Fruit fly (Drosophila melanogaster) whole organism, embryonic: ENCODE results near the gene pan.

ENCODE experiments used
- Asciz ChIP-seq: fragments of 200-800 bp; sonication (Bioruptor generic); optimal IDR thresholded peaks from 2 replicates; lab custom pipeline; 2017; ENCODE audit warnings: missing biosample characterization, mild to moderate bottlenecking, missing genetic modification characterization, missing genetic modification reagents
- BEAF-32 ChIP-seq: fragments of 200-800 bp; sonication (Bioruptor generic); optimal IDR thresholded peaks from 3 replicates; lab custom pipeline; 2017; ENCODE audit warnings: missing biosample characterization, missing genetic modification characterization, mild to moderate bottlenecking, moderate library complexity, missing genetic modification reagents
- Blimp-1 ChIP-seq: fragments of 200-800 bp; sonication (Bioruptor generic); optimal IDR thresholded peaks from 3 replicates; lab custom pipeline; 2018; ENCODE audit warnings: missing biosample characterization, missing genetic modification characterization, mild to moderate bottlenecking, moderate library complexity, missing genetic modification reagents
- CG1024 ChIP-seq: fragments of 200-800 bp; sonication (Bioruptor generic); IDR thresholded peaks from 2 replicates; pipeline ENCODE4 v1.3.6; 2022; ENCODE audit warnings: missing biosample characterization, missing genetic modification characterization
- CG12744 ChIP-seq: fragments of 200-800 bp; sonication (Bioruptor generic); optimal IDR thresholded peaks from 2 replicates; lab custom pipeline; 2016; ENCODE audit warnings: missing biosample characterization, missing genetic modification characterization
- CG17186 ChIP-seq: fragments of 200-800 bp; sonication (Bioruptor generic); optimal IDR thresholded peaks from 3 replicates; lab custom pipeline; 2017; ENCODE audit warnings: missing biosample characterization, missing genetic modification reagents, missing genetic modification characterization
- CG17612 ChIP-seq: fragments of 200-800 bp; sonication (Bioruptor generic); IDR thresholded peaks from 2 replicates; pipeline ENCODE4 v1.3.6; 2022; ENCODE audit warnings: missing biosample characterization, missing genetic modification characterization
- CG2116 ChIP-seq: fragments of 200-800 bp; sonication (Bioruptor generic); optimal IDR thresholded peaks from 3 replicates; lab custom pipeline; 2018; ENCODE audit warnings: missing biosample characterization, mild to moderate bottlenecking, missing genetic modification characterization
- CG42726 ChIP-seq: fragments of 200-800 bp; sonication (Bioruptor generic); IDR thresholded peaks from 2 replicates; pipeline ENCODE4 v1.3.6; 2022; ENCODE audit warnings: missing biosample characterization, missing genetic modification characterization; ENCODE audit not compliant: partially characterized antibody
- CG4424 ChIP-seq: fragments of 200-800 bp; sonication (Bioruptor generic); optimal IDR thresholded peaks from 3 replicates; lab custom pipeline; 2016; ENCODE audit warnings: missing biosample characterization, missing genetic modification characterization
- CG6254 ChIP-seq: fragments of 200-800 bp; sonication (Bioruptor generic); optimal IDR thresholded peaks from 3 replicates; lab custom pipeline; 2017; ENCODE audit warnings: mild to moderate bottlenecking, missing biosample characterization, missing genetic modification reagents, missing genetic modification characterization
- CG6654 ChIP-seq: fragments of 200-800 bp; sonication (Bioruptor generic); optimal IDR thresholded peaks from 2 replicates; lab custom pipeline; 2017; ENCODE audit warnings: missing biosample characterization, mild to moderate bottlenecking, missing genetic modification characterization
- CG6765 ChIP-seq: fragments of 200-800 bp; sonication (Bioruptor generic); optimal IDR thresholded peaks from 3 replicates; lab custom pipeline; 2017; ENCODE audit warnings: missing biosample characterization, mild to moderate bottlenecking, missing genetic modification characterization
- CG8290 ChIP-seq, 3 experiments: fragments of 200-800 bp; sonication (Bioruptor generic); optimal IDR thresholded peaks; 2 replicates each; lab custom pipeline; 2016 to 2019; ENCODE audit warnings: missing biosample characterization in 3 of 3, missing genetic modification characterization in 3 of 3, mild to moderate bottlenecking in 2 of 3, moderate library complexity in 1 of 3
- Dref ChIP-seq: fragments of 200-800 bp; sonication (Bioruptor generic); IDR thresholded peaks from 2 replicates; pipeline ENCODE4 v1.3.6; 2022; ENCODE audit warnings: missing biosample characterization, missing genetic modification characterization
- Drgx ChIP-seq: fragments of 200-800 bp; sonication (Bioruptor generic); IDR thresholded peaks from 2 replicates; pipeline ENCODE4 v1.3.6; 2022; ENCODE audit warnings: missing biosample characterization, missing genetic modification characterization
- Ets97D ChIP-seq: fragments of 200-800 bp; sonication (Bioruptor generic); optimal IDR thresholded peaks from 3 replicates; lab custom pipeline; 2016; ENCODE audit warnings: missing biosample characterization, missing genetic modification characterization
- HmgD ChIP-seq: fragments of 200-800 bp; sonication (Bioruptor generic); optimal IDR thresholded peaks from 3 replicates; lab custom pipeline; 2016; ENCODE audit warnings: missing biosample characterization, missing genetic modification characterization
- Jarid2 ChIP-seq: fragments of 200-800 bp; sonication (Bioruptor generic); optimal IDR thresholded peaks from 3 replicates; lab custom pipeline; 2017; ENCODE audit warnings: mild to moderate bottlenecking, missing biosample characterization, missing genetic modification reagents, missing genetic modification characterization
- Med ChIP-seq: fragments of 200-800 bp; sonication (Bioruptor generic); peaks from one replicate; lab custom pipeline; 2016; ENCODE audit warnings: missing biosample characterization, missing genetic modification characterization, mild to moderate bottlenecking, inconsistent platforms, moderate library complexity
- Mrtf ChIP-seq: fragments of 200-800 bp; sonication (Bioruptor generic); IDR thresholded peaks from 3 replicates; pipeline ENCODE4 v1.3.6; 2022; ENCODE audit warnings: missing biosample characterization, missing genetic modification characterization
- Myb ChIP-seq: fragments of 200-800 bp; sonication (Bioruptor generic); optimal IDR thresholded peaks from 2 replicates; lab custom pipeline; 2016; ENCODE audit warnings: missing biosample characterization, missing genetic modification characterization
- NC2β ChIP-seq: fragments of 200-800 bp; sonication (Bioruptor generic); optimal IDR thresholded peaks from 2 replicates; lab custom pipeline; 2016; ENCODE audit warnings: missing biosample characterization, missing genetic modification characterization
- Pdp1 ChIP-seq, 2 experiments: fragments of 200-800 bp; sonication (Bioruptor generic); optimal IDR thresholded peaks; 3 replicates each; lab custom pipeline; 2016; ENCODE audit warnings: missing biosample characterization in 2 of 2, missing genetic modification characterization in 2 of 2, mild to moderate bottlenecking in 1 of 2, moderate library complexity in 1 of 2
- Sry-δ ChIP-seq: fragments of 200-800 bp; sonication (Bioruptor generic); optimal IDR thresholded peaks from 2 replicates; lab custom pipeline; 2016; ENCODE audit warnings: missing biosample characterization, missing genetic modification characterization
- Ssrp ChIP-seq: fragments of 200-800 bp; sonication (Bioruptor generic); optimal IDR thresholded peaks from 2 replicates; lab custom pipeline; 2018; ENCODE audit warnings: missing biosample characterization, mild to moderate bottlenecking, missing genetic modification characterization, moderate library complexity
- amos ChIP-seq: fragments of 200-800 bp; sonication (Bioruptor generic); IDR thresholded peaks from 2 replicates; pipeline ENCODE4 v1.3.6; 2022; ENCODE audit warnings: missing biosample characterization, missing genetic modification characterization; ENCODE audit not compliant: partially characterized antibody
- aop ChIP-seq: fragments of 200-800 bp; sonication (Bioruptor generic); IDR thresholded peaks from 2 replicates; pipeline ENCODE4 v1.3.6; 2022; ENCODE audit warnings: missing biosample characterization, missing genetic modification characterization
- az2 ChIP-seq: fragments of 200-800 bp; sonication (Bioruptor generic); optimal IDR thresholded peaks from 3 replicates; lab custom pipeline; 2016; ENCODE audit warnings: missing biosample characterization, missing genetic modification characterization
- bsh ChIP-seq, 2 experiments: fragments of 200-800 bp; sonication (Bioruptor generic); optimal IDR thresholded peaks; 2 replicates each; lab custom pipeline; 2017 to 2018; ENCODE audit warnings: mild to moderate bottlenecking in 2 of 2, missing biosample characterization in 2 of 2, missing genetic modification characterization in 2 of 2, moderate library complexity in 1 of 2
- cg ChIP-seq: fragments of 200-800 bp; sonication (Bioruptor generic); optimal IDR thresholded peaks from 3 replicates; lab custom pipeline; 2019; ENCODE audit warnings: missing biosample characterization, mild to moderate bottlenecking, missing genetic modification characterization, moderate library complexity
- chm ChIP-seq: fragments of 200-800 bp; sonication (Bioruptor generic); IDR thresholded peaks from 2 replicates; pipeline ENCODE4 v1.3.6; 2022; ENCODE audit warnings: missing biosample characterization, missing genetic modification characterization
- cwo ChIP-seq: fragments of 200-800 bp; sonication (Bioruptor generic); optimal IDR thresholded peaks from 3 replicates; lab custom pipeline; 2017; ENCODE audit warnings: missing biosample characterization, missing genetic modification characterization, mild to moderate bottlenecking, moderate library complexity, missing genetic modification reagents
- dysf ChIP-seq: fragments of 200-800 bp; sonication (Bioruptor generic); IDR thresholded peaks from 3 replicates; pipeline ENCODE4 v1.3.6; 2022; ENCODE audit warnings: missing biosample characterization, missing genetic modification characterization
- exex ChIP-seq: fragments of 200-800 bp; sonication (Bioruptor generic); optimal IDR thresholded peaks from 4 replicates; lab custom pipeline; 2018; ENCODE audit warnings: missing biosample characterization, mild to moderate bottlenecking, missing genetic modification characterization, moderate library complexity
- fd64A ChIP-seq: fragments of 200-800 bp; sonication (Bioruptor generic); optimal IDR thresholded peaks from 3 replicates; lab custom pipeline; 2018; ENCODE audit warnings: missing biosample characterization, mild to moderate bottlenecking, missing genetic modification characterization
- gcm2 ChIP-seq: fragments of 200-800 bp; sonication (Bioruptor generic); optimal IDR thresholded peaks from 2 replicates; lab custom pipeline; 2016; ENCODE audit warnings: missing biosample characterization, missing genetic modification characterization
- nau ChIP-seq: fragments of 200-800 bp; sonication (Bioruptor generic); optimal IDR thresholded peaks from 3 replicates; lab custom pipeline; 2017; ENCODE audit warnings: missing biosample characterization, mild to moderate bottlenecking, missing genetic modification characterization, missing genetic modification reagents
- nmo ChIP-seq: fragments of 200-800 bp; sonication (Bioruptor generic); optimal IDR thresholded peaks from 2 replicates; lab custom pipeline; 2018; ENCODE audit warnings: missing biosample characterization, mild to moderate bottlenecking, missing genetic modification characterization, moderate library complexity
- pan ChIP-seq, 4 experiments: fragments of >200 bp in 3 of 4; fragments of 200-800 bp in 1 of 4; sonication (Bioruptor generic) in 1 of 4; optimal IDR thresholded peaks in 3 of 4; IDR thresholded peaks in 1 of 4; 2 replicates each; pipeline versions ENCODE4 v1.3.6 to Lab custom; 2017 to 2022; ENCODE audit warnings: missing biosample characterization in 2 of 4, missing genetic modification characterization in 2 of 4, mixed read lengths in 1 of 4
- pum ChIP-seq: fragments of 200-800 bp; sonication (Bioruptor generic); optimal IDR thresholded peaks from 2 replicates; lab custom pipeline; 2016; ENCODE audit warnings: missing biosample characterization, missing genetic modification characterization
- shn ChIP-seq: fragments of 200-800 bp; sonication (Bioruptor generic); optimal IDR thresholded peaks from 3 replicates; lab custom pipeline; 2016; ENCODE audit warnings: missing biosample characterization, missing genetic modification characterization
- ssp ChIP-seq: fragments of 200-800 bp; sonication (Bioruptor generic); IDR thresholded peaks from 2 replicates; pipeline ENCODE4 v1.3.6; 2022; ENCODE audit warnings: missing biosample characterization, missing genetic modification characterization
- stc ChIP-seq: fragments of 200-800 bp; sonication (Bioruptor generic); IDR thresholded peaks from 2 replicates; pipeline ENCODE4 v1.3.6; 2022; ENCODE audit warnings: missing biosample characterization, missing genetic modification characterization
- tap ChIP-seq: fragments of 200-800 bp; optimal IDR thresholded peaks from 3 replicates; lab custom pipeline; 2019; ENCODE audit warnings: missing biosample characterization, mild to moderate bottlenecking, missing genetic modification characterization, moderate library complexity
- unc-4 ChIP-seq: fragments of 200-800 bp; sonication (Bioruptor generic); IDR thresholded peaks from 2 replicates; pipeline ENCODE4 v1.3.6; 2022; ENCODE audit warnings: missing biosample characterization, missing genetic modification characterization; ENCODE audit not compliant: partially characterized antibody
- usp ChIP-seq: fragments of >200 bp; optimal IDR thresholded peaks from 2 replicates; lab custom pipeline; 2017; ENCODE audit warnings: missing biosample characterization, missing genetic modification characterization
- vfl ChIP-seq: fragments of 200-800 bp; sonication (Bioruptor generic); optimal IDR thresholded peaks from 2 replicates; lab custom pipeline; 2016; ENCODE audit warnings: missing biosample characterization, missing genetic modification characterization

pan gene

dm6 chr4:68949-69742 lies at the start of gene pan (continued):
- TF ChIP-seq tap (peak; percentile 0), Drgx (GFP tag; lab: Robert Waterston, UW) (no peak), chm (GFP tag; lab: Robert Waterston, UW) (no peak), CG2116 (GFP tag; lab: Kevin White, UChicago) (peak; percentile 88), CG8290 (GFP tag; optimal IDR thresholded peaks at IDR 0.05; lab: Kevin White, UChicago) (no peak), CG8290 (tag; optimal IDR thresholded peaks at IDR 0.05; lab: Kevin White, UChicago) (peak in 1 of 2 experiments; percentile 40), Med (GFP tag; lab: Kevin White, UChicago) (peak; percentile 17), fd64A (GFP tag; lab: Kevin White, UChicago) (no peak), Mrtf (GFP tag; lab: Robert Waterston, UW) (no peak), CG42726 (GFP tag; lab: Robert Waterston, UW) (no peak; the same call in 1 of the 2 replicates), CG6254 (GFP tag; lab: Kevin White, UChicago) (no peak), Ssrp (no peak), BEAF-32 (GFP tag; lab: Kevin White, UChicago) (peak; percentile 78), CG6654 (GFP tag; lab: Kevin White, UChicago) (no peak), unc-4 (GFP tag; lab: Robert Waterston, UW) (peak; percentile 82), Myb (peak; percentile 30), CG6765 (GFP tag; lab: Kevin White, UChicago) (peak; percentile 27), Sry-δ (GFP tag; lab: Kevin White, UChicago) (peak; percentile 90), CG4424 (peak; percentile 22), Pdp1 (GFP tag; optimal IDR thresholded peaks at IDR 0.05; lab: Kevin White, UChicago) (peak in 1 of 2 experiments; percentile 66), shn (GFP tag; lab: Kevin White, UChicago) (no peak), aop (no peak), pan (optimal IDR thresholded peaks at IDR 0.05; lab: Kevin White, UChicago) (no peak), pan (GFP tag; optimal IDR thresholded peaks at IDR 0.05 in 1 of 2, IDR thresholded peaks at IDR 0.05 in 1 of 2) (no peak), bsh (GFP tag; optimal IDR thresholded peaks at IDR 0.05; lab: Kevin White, UChicago) (peak in 1 of 2 experiments; percentile 55), HmgD (no peak), nau (GFP tag; lab: Kevin White, UChicago) (no peak), NC2β (GFP tag; lab: Kevin White, UChicago) (no peak), Dref (GFP tag; lab: Robert Waterston, UW) (peak; percentile 94), cwo (GFP tag; lab: Kevin White, UChicago) (peak; percentile 33), usp (GFP tag; lab: Kevin White, UChicago) (no peak), CG17186 (GFP tag; lab: Kevin White, UChicago) (no peak), dysf (GFP tag; lab: Robert Waterston, UW) (no peak), vfl (no peak), exex (tag; lab: Kevin White, UChicago) (peak; percentile 15), stc (GFP tag; lab: Robert Waterston, UW) (no peak; the same call in 1 of the 2 replicates), pum (GFP tag; lab: Kevin White, UChicago) (no peak), gcm2 (GFP tag; lab: Kevin White, UChicago) (no peak), CG12744 (no peak), ssp (GFP tag; lab: Robert Waterston, UW) (no peak), cg (GFP tag; lab: Kevin White, UChicago) (peak; percentile 89), Blimp-1 (GFP tag; lab: Kevin White, UChicago) (no peak), az2 (GFP tag; lab: Kevin White, UChicago) (no peak), CG17612 (no peak), Ets97D (peak; percentile 8), CG1024 (GFP tag; lab: Robert Waterston, UW) (no peak), nmo (peak; percentile 18), Asciz (GFP tag; lab: Kevin White, UChicago) (no peak), amos (GFP tag; lab: Robert Waterston, UW) (peak; percentile 86; the same call in 1 of the 2 replicates), Jarid2 (GFP tag; lab: Kevin White, UChicago) (no peak)
